Fruit fly (Drosophila melanogaster): ENCODE measurements around the gene CG18547.

The CG18547 gene

dm6 chr3R:12010202-12010824 is 30.1 kb upstream of the CG18547 start, which contains the start of the genes KLHL18 and GCC185 (continued):
- TF ChIP-seq Xrp1 (GFP tag; IDR thresholded peaks at IDR 0.05) = peak; percentile 74
- TF ChIP-seq CG9727 (GFP tag; optimal IDR thresholded peaks at IDR 0.05) = peak; percentile 76
- peak; percentile 23 for TF ChIP-seq CG8089 (GFP tag; optimal IDR thresholded peaks at IDR 0.05)
- peak; percentile 81 for TF ChIP-seq zfh2 (GFP tag; optimal IDR thresholded peaks at IDR 0.05)
- TF ChIP-seq CG7556 (GFP tag; optimal IDR thresholded peaks at IDR 0.05) = no peak
- peak; percentile 91 for TF ChIP-seq Hr3 (GFP tag; optimal IDR thresholded peaks at IDR 0.05)
- no peak for TF ChIP-seq PHDP (tag; optimal IDR thresholded peaks at IDR 0.05)
- peak; percentile 93 for TF ChIP-seq BEAF-32 (GFP tag; optimal IDR thresholded peaks at IDR 0.05)
- no peak for TF ChIP-seq seq (GFP tag; IDR thresholded peaks at IDR 0.05)
- peak; percentile 83 for TF ChIP-seq al (GFP tag; IDR thresholded peaks at IDR 0.05)
- no peak for TF ChIP-seq lov (optimal IDR thresholded peaks at IDR 0.05)
- TF ChIP-seq lov (GFP tag; IDR thresholded peaks at IDR 0.05) = no peak
- no peak for TF ChIP-seq ham (GFP tag; IDR thresholded peaks at IDR 0.05)
- TF ChIP-seq ara (GFP tag; IDR thresholded peaks at IDR 0.05) = peak; percentile 52; the same call in 1 of the 2 replicates
- TF ChIP-seq CG34422 (GFP tag; IDR thresholded peaks at IDR 0.05) = peak; percentile 81; the same call in 2 of the 3 replicates
- peak; percentile 9; the same call in 1 of the 2 replicates for TF ChIP-seq toy (GFP tag; IDR thresholded peaks at IDR 0.05)
- peak; percentile 42 for TF ChIP-seq pzg (GFP tag; optimal IDR thresholded peaks at IDR 0.05)
- no peak for TF ChIP-seq CG1529 (GFP tag; optimal IDR thresholded peaks at IDR 0.05)
- TF ChIP-seq insv (GFP tag; optimal IDR thresholded peaks at IDR 0.05) = peak in 1 of 2 experiments; percentile 85
- TF ChIP-seq Deaf1 (tag; optimal IDR thresholded peaks at IDR 0.05) = no peak
- no peak for TF ChIP-seq CG5180 (GFP tag; optimal IDR thresholded peaks at IDR 0.05)
- no peak for TF ChIP-seq CG15479 (GFP tag; optimal IDR thresholded peaks at IDR 0.05)
- peak; percentile 94 for TF ChIP-seq Sin3A (optimal IDR thresholded peaks at IDR 0.05)
- peak; percentile 80 for TF ChIP-seq CG10267 (tag; optimal IDR thresholded peaks at IDR 0.05)
- no peak for TF ChIP-seq Lpt (GFP tag; optimal IDR thresholded peaks at IDR 0.05)
- TF ChIP-seq Oli (tag; optimal IDR thresholded peaks at IDR 0.05) = peak; percentile 63
- TF ChIP-seq CG8281 (tag; optimal IDR thresholded peaks at IDR 0.05) = peak; percentile 35
- TF ChIP-seq CG16815 (GFP tag; optimal IDR thresholded peaks at IDR 0.05) = peak; percentile 80
- peak; percentile 95 for TF ChIP-seq Elba2 (GFP tag; optimal IDR thresholded peaks at IDR 0.05)
- peak; percentile 26 to 97 for TF ChIP-seq tll (GFP tag; optimal IDR thresholded peaks at IDR 0.05)
- TF ChIP-seq wor (GFP tag; IDR thresholded peaks at IDR 0.05) = no peak
- peak; percentile 14 for TF ChIP-seq CG12236 (GFP tag; optimal IDR thresholded peaks at IDR 0.05)
- no peak for TF ChIP-seq NC2α (GFP tag; optimal IDR thresholded peaks at IDR 0.05)
- peak; percentile 30 for TF ChIP-seq CG13123 (GFP tag; optimal IDR thresholded peaks at IDR 0.05)
- peak; percentile 90 for TF ChIP-seq Dll (GFP tag; IDR thresholded peaks at IDR 0.05; ENCODE audit: partially characterized antibody)
- peak; percentile 65 for TF ChIP-seq slou (GFP tag; optimal IDR thresholded peaks at IDR 0.05)
- no peak for TF ChIP-seq CrebB (tag; optimal IDR thresholded peaks at IDR 0.05)
- TF ChIP-seq Hr51 (GFP tag; optimal IDR thresholded peaks at IDR 0.05) = peak in 1 of 2 experiments; percentile 73
- TF ChIP-seq GATAe (GFP tag; conservative IDR thresholded peaks at IDR 0.05) = 0 out of 2 replicates have a peak, but pooled peaks have one; percentile 42
- TF ChIP-seq CG3163 (GFP tag; optimal IDR thresholded peaks at IDR 0.05) = no peak
- TF ChIP-seq CG11456 (GFP tag; IDR thresholded peaks at IDR 0.05) = 0 out of 3 replicates have a peak, but pooled peaks have one; percentile 66
- TF ChIP-seq CG2712 (tag; optimal IDR thresholded peaks at IDR 0.05) = peak; percentile 85
- peak; percentile 78 for TF ChIP-seq zen (tag; optimal IDR thresholded peaks at IDR 0.05)
- TF ChIP-seq CG11696 (GFP tag; IDR thresholded peaks at IDR 0.05) = no peak
- peak; percentile 93 for TF ChIP-seq CG30403 (GFP tag; optimal IDR thresholded peaks at IDR 0.05)
- TF ChIP-seq fd102C (GFP tag; optimal IDR thresholded peaks at IDR 0.05) = no peak
- peak; percentile 79 for TF ChIP-seq CG32772 (GFP tag; IDR thresholded peaks at IDR 0.05)
- TF ChIP-seq unpg (GFP tag; optimal IDR thresholded peaks at IDR 0.05) = no peak
- no peak for TF ChIP-seq CG8359 (GFP tag; optimal IDR thresholded peaks at IDR 0.05; ENCODE audit: borderline replicate concordance)
- TF ChIP-seq sna (GFP tag; IDR thresholded peaks at IDR 0.05; ENCODE audit: partially characterized antibody) = peak; percentile 69; the same call in 1 of the 2 replicates
